Worm (Caenorhabditis elegans): Measurements from ENCODE around the gene R05C11.4.

R05C11.4 gene

DNA sequence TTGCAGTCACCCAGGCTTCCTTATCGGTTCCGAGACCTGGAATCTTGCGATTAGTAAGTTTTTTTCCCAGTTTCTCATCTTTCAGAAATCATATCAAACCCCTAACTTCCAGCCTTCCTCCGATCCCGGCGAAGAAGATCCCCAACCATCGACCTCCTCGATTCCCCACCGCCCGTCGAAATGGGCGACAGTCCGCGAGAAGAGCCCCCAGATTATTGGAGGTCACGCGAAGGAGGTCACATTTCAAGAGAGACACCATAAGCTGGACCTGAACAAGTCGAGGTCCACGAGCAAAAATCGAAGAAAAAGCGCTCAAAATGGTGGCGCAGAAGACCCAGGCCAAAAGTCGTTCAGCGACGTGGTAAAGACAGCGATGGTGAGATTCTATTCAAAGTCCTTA lies 13.8 kb upstream of the R05C11.4 start:
- no peak for TF ChIP-seq ceh-30 (tag; optimal IDR thresholded peaks at IDR 0.05)
- TF ChIP-seq gmeb-2 (tag; optimal IDR thresholded peaks at IDR 0.05), result no peak
- no peak for TF ChIP-seq ceh-34 (tag; optimal IDR thresholded peaks at IDR 0.05)
- no peak for TF ChIP-seq mec-3 (tag; optimal IDR thresholded peaks at IDR 0.05; ENCODE audit: borderline replicate concordance)
- no peak for TF ChIP-seq T23F11.4 (GFP tag; optimal IDR thresholded peaks at IDR 0.05)
- TF ChIP-seq sox-2 (GFP tag; IDR thresholded peaks at IDR 0.05), result no peak
- TF ChIP-seq K02D7.2 (tag; optimal IDR thresholded peaks at IDR 0.05), result no peak

DNA sequence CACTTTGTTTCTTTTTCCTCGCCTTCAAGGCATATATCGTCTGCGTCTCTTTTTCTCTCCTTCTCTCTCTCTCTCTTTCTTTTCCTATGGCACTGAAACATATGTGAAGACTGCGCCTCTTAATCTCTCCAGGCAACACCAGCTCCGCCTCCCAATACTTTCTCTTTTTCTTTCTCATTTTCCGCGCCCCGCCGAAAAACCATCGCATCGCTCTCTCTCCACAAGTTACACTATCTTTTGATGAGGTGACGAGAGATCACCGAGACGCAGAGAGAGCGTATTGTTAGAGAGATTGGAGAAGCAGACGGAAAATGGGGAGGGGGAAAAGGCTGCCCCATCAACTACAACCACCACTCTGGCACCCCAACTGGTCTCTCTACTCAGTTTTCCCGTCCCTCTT lies 2.5 kb upstream of the R05C11.4 start:
- TF ChIP-seq dve-1 (tag; optimal IDR thresholded peaks at IDR 0.05) (peak; percentile 72), hlh-8 (tag; optimal IDR thresholded peaks at IDR 0.05) (peak; percentile 74), ceh-45 (GFP tag; IDR thresholded peaks at IDR 0.05) (no peak), ceh-9 (tag; optimal IDR thresholded peaks at IDR 0.05) (no peak), ceh-14 (tag; optimal IDR thresholded peaks at IDR 0.05) (peak; percentile 93), C38D4.7 (GFP tag; optimal IDR thresholded peaks at IDR 0.05) (no peak), ceh-2 (tag; optimal IDR thresholded peaks at IDR 0.05) (peak; percentile 12), hlh-13 (GFP tag; optimal IDR thresholded peaks at IDR 0.05) (no peak), lim-6 (tag; optimal IDR thresholded peaks at IDR 0.05) (no peak), fax-1 (tag; optimal IDR thresholded peaks at IDR 0.05) (no peak), nhr-11 (tag; optimal IDR thresholded peaks at IDR 0.05) (no peak), gmeb-2 (tag; optimal IDR thresholded peaks at IDR 0.05) (no peak), ceh-34 (tag; optimal IDR thresholded peaks at IDR 0.05) (peak; percentile 78), K09A11.1 (tag; optimal IDR thresholded peaks at IDR 0.05; ENCODE audit: insufficient read depth) (no peak), hlh-6 (tag; optimal IDR thresholded peaks at IDR 0.05) (no peak), tbx-2 (tag; optimal IDR thresholded peaks at IDR 0.05) (peak; percentile 69), C08G9.2 (tag; optimal IDR thresholded peaks at IDR 0.05) (no peak), nfya-1 (tag; optimal IDR thresholded peaks at IDR 0.05) (peak; percentile 87), pros-1 (tag; optimal IDR thresholded peaks at IDR 0.05) (peak; percentile 51), pqm-1 (tag; optimal IDR thresholded peaks at IDR 0.05) (no peak), K02D7.2 (tag; optimal IDR thresholded peaks at IDR 0.05) (no peak), ceh-48 (tag; optimal IDR thresholded peaks at IDR 0.05) (peak; percentile 17), ceh-19 (GFP tag; optimal IDR thresholded peaks at IDR 0.05) (peak; percentile 25), ceh-24 (tag; optimal IDR thresholded peaks at IDR 0.05) (no peak), sdc-2 (tag; optimal IDR thresholded peaks at IDR 0.05) (peak; percentile 30), sox-4 (tag; optimal IDR thresholded peaks at IDR 0.05) (no peak), fkh-6 (tag; optimal IDR thresholded peaks at IDR 0.05) (no peak), pat-9 (tag; optimal IDR thresholded peaks at IDR 0.05) (no peak), rnt-1 (tag; optimal IDR thresholded peaks at IDR 0.05) (peak; percentile 70), hlh-15 (tag; optimal IDR thresholded peaks at IDR 0.05) (no peak), pha-4 (tag; optimal IDR thresholded peaks at IDR 0.05) (no peak), ztf-16 (tag; optimal IDR thresholded peaks at IDR 0.05) (no peak), elt-4 (tag; optimal IDR thresholded peaks at IDR 0.05) (no peak), ref-2 (tag; optimal IDR thresholded peaks at IDR 0.05) (peak; percentile 77), Y22D7AL.16 (tag; optimal IDR thresholded peaks at IDR 0.05) (no peak), syd-9 (tag; optimal IDR thresholded peaks at IDR 0.05) (peak; percentile 23), ceh-22 (tag; optimal IDR thresholded peaks at IDR 0.05) (no peak), che-1 (tag; optimal IDR thresholded peaks at IDR 0.05) (peak; percentile 11), ceh-6 (GFP tag; optimal IDR thresholded peaks at IDR 0.05) (no peak), pag-3 (tag; optimal IDR thresholded peaks at IDR 0.05; ENCODE audit: borderline replicate concordance) (no peak), sox-2 (GFP tag; IDR thresholded peaks at IDR 0.05) (0 out of 2 replicates have a peak, but pooled peaks have one; percentile 16), tbx-7 (tag; optimal IDR thresholded peaks at IDR 0.05) (no peak), ceh-31 (tag; optimal IDR thresholded peaks at IDR 0.05) (peak; percentile 87), ets-4 (tag; optimal IDR thresholded peaks at IDR 0.05) (peak; percentile 9), zip-5 (tag; optimal IDR thresholded peaks at IDR 0.05) (no peak), pax-1 (tag; optimal IDR thresholded peaks at IDR 0.05) (no peak), ahr-1 (tag; optimal IDR thresholded peaks at IDR 0.05) (no peak), mec-3 (tag; optimal IDR thresholded peaks at IDR 0.05; ENCODE audit: borderline replicate concordance) (no peak), pha-2 (tag; optimal IDR thresholded peaks at IDR 0.05) (peak; percentile 34)

Measured in whole organism, late embryonic.